Worm (Caenorhabditis elegans) whole organism, mixed stage, embryonic: ENCODE results near the gene B0244.6.

Experiments used
- M03D4.4 ChIP-seq: sonication (generic microtip); optimal IDR thresholded peaks from 2 replicates; lab custom pipeline; 2017; ENCODE audit warnings: mild to moderate bottlenecking, missing genetic modification characterization, missing compliant biosample characterization
- bed-3 ChIP-seq: fragments of 200-800 bp; sonication (Bioruptor generic); optimal IDR thresholded peaks from 3 replicates; lab custom pipeline; 2018; ENCODE audit warnings: mild to moderate bottlenecking, missing genetic modification characterization, moderate library complexity, missing compliant biosample characterization
- blmp-1 ChIP-seq: fragments of 150-350 bp; optimal IDR thresholded peaks from 2 replicates; lab custom pipeline; 2014; ENCODE audit warnings: missing biosample characterization, missing genetic modification characterization
- ceh-39 ChIP-seq: fragments of 150-350 bp; optimal IDR thresholded peaks from 2 replicates; lab custom pipeline; 2014; ENCODE audit warnings: missing biosample characterization, missing genetic modification characterization
- ceh-43 ChIP-seq: fragments of 200-800 bp; sonication (Bioruptor generic); optimal IDR thresholded peaks from 2 replicates; lab custom pipeline; 2018; ENCODE audit warnings: mild to moderate bottlenecking, missing genetic modification characterization, moderate library complexity, missing compliant biosample characterization
- ceh-83 ChIP-seq: fragments of 200-800 bp; sonication (Bioruptor generic); optimal IDR thresholded peaks from 2 replicates; lab custom pipeline; 2018; ENCODE audit warnings: mild to moderate bottlenecking, missing genetic modification characterization, missing compliant biosample characterization
- ces-1 ChIP-seq: fragments of 150-350 bp; optimal IDR thresholded peaks from 2 replicates; lab custom pipeline; 2014; ENCODE audit warnings: missing biosample characterization, missing genetic modification reagents, missing genetic modification characterization
- cnd-1 ChIP-seq: fragments of 200-800 bp; sonication (Bioruptor generic); optimal IDR thresholded peaks from 2 replicates; lab custom pipeline; 2018; ENCODE audit warnings: mild to moderate bottlenecking, missing genetic modification characterization, missing compliant biosample characterization
- drap-1 ChIP-seq: fragments of 200-800 bp; sonication (Bioruptor generic); optimal IDR thresholded peaks from 3 replicates; lab custom pipeline; 2018; ENCODE audit warnings: mild to moderate bottlenecking, missing genetic modification characterization, missing compliant biosample characterization
- elt-1 ChIP-seq: sonication (generic microtip); optimal IDR thresholded peaks from 2 replicates; lab custom pipeline; 2017; ENCODE audit warnings: missing genetic modification characterization, mild to moderate bottlenecking, missing compliant biosample characterization, antibody characterized with exemption, moderate library complexity, borderline replicate concordance; ENCODE audit not compliant: insufficient read depth
- flh-1 ChIP-seq: fragments of 200-800 bp; sonication (Bioruptor generic); optimal IDR thresholded peaks from 2 replicates; lab custom pipeline; 2018; ENCODE audit warnings: mild to moderate bottlenecking, missing genetic modification characterization, moderate library complexity, missing compliant biosample characterization
- ham-2 ChIP-seq: fragments of 200-800 bp; sonication (Bioruptor generic); optimal IDR thresholded peaks from 2 replicates; lab custom pipeline; 2018; ENCODE audit warnings: mild to moderate bottlenecking, missing genetic modification characterization, missing compliant biosample characterization
- hlh-1 ChIP-seq: fragments of 150-350 bp; optimal IDR thresholded peaks from 2 replicates; lab custom pipeline; 2014; ENCODE audit warnings: missing biosample characterization, missing genetic modification reagents, missing genetic modification characterization
- lin-13 ChIP-seq: fragments of 150-350 bp; optimal IDR thresholded peaks from 2 replicates; lab custom pipeline; 2014; ENCODE audit warnings: missing biosample characterization, missing genetic modification characterization
- lin-32 ChIP-seq: fragments of 200-800 bp; sonication (Bioruptor generic); optimal IDR thresholded peaks from 2 replicates; lab custom pipeline; 2018; ENCODE audit warnings: mild to moderate bottlenecking, missing genetic modification characterization, missing compliant biosample characterization
- lsy-2 ChIP-seq: fragments of 150-350 bp; optimal IDR thresholded peaks from 2 replicates; lab custom pipeline; 2014; ENCODE audit warnings: missing biosample characterization, missing genetic modification characterization
- mab-5 ChIP-seq: fragments of 150-350 bp; optimal IDR thresholded peaks from 2 replicates; lab custom pipeline; 2014; ENCODE audit warnings: missing biosample characterization, missing genetic modification characterization
- mls-2 ChIP-seq: sonication (generic microtip); optimal IDR thresholded peaks from 2 replicates; lab custom pipeline; 2016; ENCODE audit warnings: mild to moderate bottlenecking, missing genetic modification characterization, moderate library complexity, missing compliant biosample characterization
- nhr-12 ChIP-seq: fragments of 150-350 bp; optimal IDR thresholded peaks from 2 replicates; lab custom pipeline; 2014; ENCODE audit warnings: missing biosample characterization, missing genetic modification characterization
- nhr-2 ChIP-seq: fragments of 150-350 bp; optimal IDR thresholded peaks from 2 replicates; lab custom pipeline; 2014; ENCODE audit warnings: missing biosample characterization, missing genetic modification characterization
- nhr-237 ChIP-seq: fragments of 150-350 bp; optimal IDR thresholded peaks from 2 replicates; lab custom pipeline; 2014; ENCODE audit warnings: missing biosample characterization, missing genetic modification characterization
- nhr-28 ChIP-seq: fragments of 150-350 bp; optimal IDR thresholded peaks from 2 replicates; lab custom pipeline; 2014; ENCODE audit warnings: missing biosample characterization, missing genetic modification characterization
- pha-4 ChIP-seq: fragments of 150-350 bp; optimal IDR thresholded peaks from 2 replicates; lab custom pipeline; 2018; ENCODE audit warnings: missing biosample characterization, missing genetic modification reagents, missing genetic modification characterization
- sem-2 ChIP-seq: fragments of 200-800 bp; sonication (Bioruptor generic); optimal IDR thresholded peaks from 2 replicates; lab custom pipeline; 2018; ENCODE audit warnings: mild to moderate bottlenecking, missing genetic modification characterization, missing compliant biosample characterization
- snpc-4 ChIP-seq: fragments of 150-350 bp; optimal IDR thresholded peaks from 2 replicates; lab custom pipeline; 2014; ENCODE audit warnings: missing biosample characterization, missing genetic modification characterization
- tbx-8 ChIP-seq: fragments of 200-800 bp; sonication (Bioruptor generic); optimal IDR thresholded peaks from 2 replicates; lab custom pipeline; 2018; ENCODE audit warnings: mild to moderate bottlenecking, missing genetic modification characterization, moderate library complexity, missing compliant biosample characterization
- unc-120 ChIP-seq: sonication (generic microtip); optimal IDR thresholded peaks from 2 replicates; lab custom pipeline; 2017; ENCODE audit warnings: missing genetic modification characterization, missing compliant biosample characterization; ENCODE audit not compliant: poor library complexity, severe bottlenecking
- unc-39 ChIP-seq: fragments of 150-350 bp; optimal IDR thresholded peaks from 2 replicates; lab custom pipeline; 2014; ENCODE audit warnings: missing biosample characterization, missing genetic modification characterization
- unc-62 ChIP-seq: fragments of 150-350 bp; optimal IDR thresholded peaks from 2 replicates; lab custom pipeline; 2014; ENCODE audit warnings: missing biosample characterization, missing genetic modification reagents, missing genetic modification characterization
- zip-8 ChIP-seq: fragments of 150-350 bp; optimal IDR thresholded peaks from 2 replicates; lab custom pipeline; 2014; ENCODE audit warnings: missing biosample characterization, missing genetic modification characterization
- ztf-11 ChIP-seq: fragments of 150-350 bp; optimal IDR thresholded peaks from 2 replicates; lab custom pipeline; 2014; ENCODE audit warnings: missing biosample characterization, missing genetic modification characterization

Gene B0244.6

DNA sequence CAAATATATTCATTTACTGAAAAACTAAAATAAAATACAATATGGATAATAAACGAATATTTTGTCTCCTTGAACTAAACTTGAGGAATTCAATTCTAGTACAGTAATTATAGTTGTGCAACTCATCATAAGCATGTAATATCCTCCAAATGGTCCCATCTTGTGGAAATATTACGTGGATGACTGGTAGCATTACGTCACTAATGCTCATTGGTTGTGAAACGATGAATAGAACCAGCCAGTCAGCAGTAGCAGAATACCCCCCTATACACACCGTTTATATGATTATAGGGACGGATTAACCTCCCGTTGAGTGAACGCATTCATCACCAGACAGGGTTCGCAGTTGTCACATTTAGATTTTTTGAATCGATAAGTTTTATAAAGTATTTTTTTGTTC lies 19.4 kb upstream of the B0244.6 start:
- TF ChIP-seq nhr-2 = peak; percentile 91
- peak; percentile 89 for TF ChIP-seq zip-8 (tag; lab: Kevin White, UChicago)
- TF ChIP-seq ceh-83 (GFP tag; lab: Kevin White, UChicago) = no peak
- no peak for TF ChIP-seq pha-4 (tag; lab: Kevin White, UChicago)
- TF ChIP-seq snpc-4 (tag; lab: Kevin White, UChicago) = no peak
- no peak for TF ChIP-seq lin-32 (GFP tag; lab: Kevin White, UChicago)
- no peak for TF ChIP-seq ham-2 (GFP tag; lab: Kevin White, UChicago)
- no peak for TF ChIP-seq tbx-8 (GFP tag; lab: Kevin White, UChicago)
- TF ChIP-seq ztf-11 (tag; lab: Kevin White, UChicago) = peak; percentile 6
- TF ChIP-seq mls-2 (tag; lab: Kevin White, UChicago) = no peak
- TF ChIP-seq drap-1 (GFP tag; lab: Kevin White, UChicago) = no peak
- TF ChIP-seq sem-2 (GFP tag; lab: Kevin White, UChicago) = no peak
- no peak for TF ChIP-seq lsy-2 (tag; lab: Kevin White, UChicago)
- TF ChIP-seq unc-120 (tag; lab: Kevin White, UChicago) = no peak
- TF ChIP-seq M03D4.4 = no peak
- TF ChIP-seq ces-1 (GFP tag; lab: Kevin White, UChicago) = peak; percentile 26
- TF ChIP-seq cnd-1 (tag; lab: Kevin White, UChicago) = no peak
- no peak for TF ChIP-seq blmp-1 (tag; lab: Kevin White, UChicago)
- no peak for TF ChIP-seq nhr-237 (tag; lab: Kevin White, UChicago)
- TF ChIP-seq nhr-12 = no peak
- TF ChIP-seq flh-1 (GFP tag; lab: Kevin White, UChicago) = no peak
- TF ChIP-seq unc-62 (GFP tag; lab: Kevin White, UChicago) = peak; percentile 23
- TF ChIP-seq ceh-39 = peak; percentile 50
- TF ChIP-seq, all 35 proteins: peak for 6

DNA sequence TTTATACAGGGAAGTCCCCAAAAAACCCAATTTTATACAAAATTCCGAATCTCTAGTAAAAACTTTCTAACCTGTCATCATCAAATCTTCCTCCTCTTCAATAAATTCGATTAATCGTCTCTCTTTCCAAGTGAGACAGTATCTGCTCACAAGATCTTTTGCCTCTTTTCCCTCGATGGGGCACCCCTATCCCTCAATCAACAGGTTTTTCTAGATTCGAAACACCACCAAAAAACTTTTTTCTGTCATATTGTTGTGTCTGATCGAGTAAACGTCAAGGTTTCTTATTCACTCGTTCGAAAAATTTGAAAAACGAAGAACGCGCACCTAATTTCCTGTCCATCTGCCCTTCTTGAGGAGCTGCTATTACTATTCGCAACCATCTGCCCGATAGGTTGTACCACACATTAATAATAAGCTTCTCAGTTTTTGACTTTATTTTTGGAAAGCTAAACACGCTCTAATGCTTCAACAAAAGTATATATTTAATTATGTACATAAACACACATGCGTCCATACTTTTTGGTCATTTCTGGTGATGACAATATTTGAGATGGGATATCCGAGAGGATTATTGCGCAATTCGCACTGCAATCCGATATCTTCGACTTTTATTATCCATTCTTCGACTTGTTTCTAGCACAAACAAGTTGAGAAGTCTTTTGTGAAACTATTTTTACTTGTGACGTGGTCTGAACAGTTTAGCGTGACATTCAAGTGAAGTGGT lies 18.5 kb upstream of the B0244.6 start:
- peak; percentile 3 for TF ChIP-seq cnd-1 (tag; lab: Kevin White, UChicago)
- peak; percentile 3 for TF ChIP-seq lin-32 (GFP tag; lab: Kevin White, UChicago)
- no peak for TF ChIP-seq bed-3 (GFP tag; lab: Kevin White, UChicago)
- peak; percentile 90 for TF ChIP-seq zip-8 (tag; lab: Kevin White, UChicago)
- peak; percentile 42 for TF ChIP-seq ces-1 (GFP tag; lab: Kevin White, UChicago)
- TF ChIP-seq nhr-2 = peak; percentile 54
- TF ChIP-seq ztf-11 (tag; lab: Kevin White, UChicago) = no peak
- TF ChIP-seq nhr-28 (tag; lab: Kevin White, UChicago) = no peak

DNA sequence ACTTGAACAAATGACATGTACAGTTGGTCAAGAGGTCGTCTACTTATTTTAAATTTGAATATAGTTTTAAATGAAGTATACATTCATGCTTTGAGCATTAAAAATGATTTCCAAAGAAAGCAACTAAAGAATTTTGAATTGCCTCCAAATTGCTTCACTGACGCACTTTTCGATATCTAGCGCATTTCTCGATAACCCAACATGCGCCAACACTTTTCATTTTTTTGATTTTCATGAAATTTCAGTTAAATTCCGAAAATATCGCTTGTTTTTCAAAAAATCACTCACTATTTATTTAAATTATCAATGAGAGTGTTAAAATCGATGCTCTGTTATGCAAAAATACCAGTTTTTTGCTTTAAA lies 18.0 kb upstream of the B0244.6 start:
- TF ChIP-seq tbx-8 (GFP tag; lab: Kevin White, UChicago) = no peak
- no peak for TF ChIP-seq mls-2 (tag; lab: Kevin White, UChicago)
- no peak for TF ChIP-seq ceh-43 (GFP tag; lab: Kevin White, UChicago)
- TF ChIP-seq elt-1 (tag; lab: Kevin White, UChicago) = no peak
- TF ChIP-seq nhr-12 = no peak
- no peak for TF ChIP-seq ceh-83 (GFP tag; lab: Kevin White, UChicago)
- no peak for TF ChIP-seq mab-5
- TF ChIP-seq ceh-39 = no peak
- TF ChIP-seq nhr-2 = no peak
- TF ChIP-seq cnd-1 (tag; lab: Kevin White, UChicago) = no peak
- TF ChIP-seq lin-13 (tag; lab: Kevin White, UChicago) = no peak
- TF ChIP-seq ces-1 (GFP tag; lab: Kevin White, UChicago) = no peak
- no peak for TF ChIP-seq lin-32 (GFP tag; lab: Kevin White, UChicago)
- TF ChIP-seq snpc-4 (tag; lab: Kevin White, UChicago) = no peak
- TF ChIP-seq nhr-28 (tag; lab: Kevin White, UChicago) = no peak
- no peak for TF ChIP-seq sem-2 (GFP tag; lab: Kevin White, UChicago)
- TF ChIP-seq zip-8 (tag; lab: Kevin White, UChicago) = no peak
- no peak for TF ChIP-seq unc-120 (tag; lab: Kevin White, UChicago)
- TF ChIP-seq hlh-1 (tag; lab: Kevin White, UChicago) = no peak
- TF ChIP-seq unc-39 = no peak
